Worm (Caenorhabditis elegans) whole organism, L2 larva: ENCODE measurements around the gene cyn-8.

Experiments
- Y55F3AM.14 ChIP-seq: fragments of 200-800 bp; sonication (Bioruptor generic); optimal IDR thresholded peaks from 2 replicates; lab custom pipeline; 2018; ENCODE audit warnings: mild to moderate bottlenecking, missing genetic modification characterization, missing compliant biosample characterization
- crh-2 ChIP-seq: sonication (generic microtip); optimal IDR thresholded peaks from 2 replicates; lab custom pipeline; 2017; ENCODE audit warnings: missing biosample characterization, missing genetic modification characterization
- dmd-4 ChIP-seq: sonication (generic microtip); optimal IDR thresholded peaks from 2 replicates; lab custom pipeline; 2017; ENCODE audit warnings: missing biosample characterization, missing genetic modification characterization
- zag-1 ChIP-seq: fragments of 150-350 bp; optimal IDR thresholded peaks from 2 replicates; lab custom pipeline; 2014; ENCODE audit warnings: missing biosample characterization, missing genetic modification characterization

ce11 chrX:8878709-8879108, 32.4 kb upstream of the cyn-8 start:
- TF ChIP-seq dmd-4 (tag; lab: Kevin White, UChicago) (no peak), zag-1 (tag; lab: Kevin White, UChicago) (no peak), crh-2 (tag; lab: Kevin White, UChicago) (no peak), Y55F3AM.14 (GFP tag; lab: Kevin White, UChicago) (no peak)
